Worm (Caenorhabditis elegans): ENCODE data around the gene cat-2.

- TF ChIP-seq F23B12.7 (tag; optimal IDR thresholded peaks at IDR 0.05; ENCODE audit: insufficient read depth), result peak; percentile 77
- peak; percentile 14 for TF ChIP-seq snpc-4 (GFP tag; optimal IDR thresholded peaks at IDR 0.05)
- peak in 2 of 4 experiments; percentile 57 to 86 for TF ChIP-seq snpc-4 (tag; optimal IDR thresholded peaks at IDR 0.05)
- peak; percentile 44 for TF ChIP-seq egrh-3 (GFP tag; IDR thresholded peaks at IDR 0.05)
- peak; percentile 70; the same call in 1 of the 2 replicates for TF ChIP-seq zfh-2 (GFP tag; conservative IDR thresholded peaks at IDR 0.05)
- TF ChIP-seq snpc-1.3 (tag; optimal IDR thresholded peaks at IDR 0.05; ENCODE audit: insufficient read depth), result peak; percentile 71
- peak; percentile 86 for TF ChIP-seq snpc-1.1 (tag; optimal IDR thresholded peaks at IDR 0.05; ENCODE audit: insufficient read depth)
- peak; percentile 54 for TF ChIP-seq F52B5.7 (tag; optimal IDR thresholded peaks at IDR 0.05)
- peak; percentile 48 for TF ChIP-seq zim-3 (tag; optimal IDR thresholded peaks at IDR 0.05)
- peak; percentile 73 for TF ChIP-seq hmg-1.2 (GFP tag; IDR thresholded peaks at IDR 0.05)
- TF ChIP-seq hrde-1 (tag; optimal IDR thresholded peaks at IDR 0.05; ENCODE audit: borderline replicate concordance), result peak; percentile 28
- TF ChIP-seq unc-62 (GFP tag; optimal IDR thresholded peaks at IDR 0.05), result no peak
- TF ChIP-seq K11D2.4 (GFP tag; IDR thresholded peaks at IDR 0.05), result peak; percentile 92
- no peak for TF ChIP-seq hlh-26 (GFP tag; conservative IDR thresholded peaks at IDR 0.05)
These were observed 2.5 kb upstream of the cat-2 start for ce11 chrII:255124-255523.
